Fruit fly (Drosophila melanogaster): ENCODE measurements around the gene eIF2A.

eIF2A gene

dm6 chr3L:21821780-21822179 lies 2.8 kb upstream of the eIF2A start, which contains the start of gene CycH (continued):
- TF ChIP-seq Xbp1 (GFP tag; optimal IDR thresholded peaks at IDR 0.05) (peak; percentile 51), Dp (GFP tag; optimal IDR thresholded peaks at IDR 0.05) (peak; percentile 42), yki (optimal IDR thresholded peaks at IDR 0.05) (no peak), Eip74EF (GFP tag; optimal IDR thresholded peaks at IDR 0.05) (no peak), CG10366 (GFP tag; IDR thresholded peaks at IDR 0.05) (peak; percentile 32; the same call in 1 of the 2 replicates), CG32772 (GFP tag; IDR thresholded peaks at IDR 0.05) (no peak), CG4424 (GFP tag; optimal IDR thresholded peaks at IDR 0.05) (peak; percentile 57), CG42726 (GFP tag; IDR thresholded peaks at IDR 0.05; ENCODE audit: partially characterized antibody) (0 out of 2 replicates have a peak, but pooled peaks have one; percentile 36), nom (GFP tag; optimal IDR thresholded peaks at IDR 0.05) (peak; percentile 33), CG14965 (GFP tag; optimal IDR thresholded peaks at IDR 0.05; ENCODE audit: borderline replicate concordance) (no peak), CG9797 (GFP tag; optimal IDR thresholded peaks at IDR 0.05) (peak; percentile 71), fru (optimal IDR thresholded peaks at IDR 0.05) (no peak), Sry-β (GFP tag; optimal IDR thresholded peaks at IDR 0.05) (no peak), Side (GFP tag; optimal IDR thresholded peaks at IDR 0.05) (peak; percentile 50), CG10565 (GFP tag; optimal IDR thresholded peaks at IDR 0.05) (no peak), Stat92E (GFP tag; optimal IDR thresholded peaks at IDR 0.05) (no peak), stwl (tag; optimal IDR thresholded peaks at IDR 0.05) (peak; percentile 63), CG4707 (GFP tag; optimal IDR thresholded peaks at IDR 0.05) (no peak), CG2678 (tag; optimal IDR thresholded peaks at IDR 0.05) (no peak), pros (GFP tag; optimal IDR thresholded peaks at IDR 0.05) (no peak), NC2α (GFP tag; optimal IDR thresholded peaks at IDR 0.05) (no peak), psq (GFP tag; optimal IDR thresholded peaks at IDR 0.05) (no peak), CG8388 (GFP tag; optimal IDR thresholded peaks at IDR 0.05) (no peak), MESR4 (GFP tag; optimal IDR thresholded peaks at IDR 0.05) (peak; percentile 64), CG8924 (tag; optimal IDR thresholded peaks at IDR 0.05) (peak; percentile 38), CG14710 (tag; optimal IDR thresholded peaks at IDR 0.05) (peak; percentile 43), CG1792 (GFP tag; optimal IDR thresholded peaks at IDR 0.05) (no peak), CG12155 (GFP tag; optimal IDR thresholded peaks at IDR 0.05) (peak; percentile 47), Bteb2 (GFP tag; optimal IDR thresholded peaks at IDR 0.05) (no peak), CG1647 (GFP tag; optimal IDR thresholded peaks at IDR 0.05) (peak; percentile 7), CG8765 (GFP tag; IDR thresholded peaks at IDR 0.05) (no peak), Sin3A (optimal IDR thresholded peaks at IDR 0.05) (no peak), chm (GFP tag; IDR thresholded peaks at IDR 0.05) (no peak), Fer2 (tag; optimal IDR thresholded peaks at IDR 0.05) (peak; percentile 8), wor (GFP tag; IDR thresholded peaks at IDR 0.05) (no peak), corto (GFP tag; optimal IDR thresholded peaks at IDR 0.05) (no peak), Hr51 (GFP tag; optimal IDR thresholded peaks at IDR 0.05) (peak in 1 of 2 experiments; percentile 11), seq (GFP tag; IDR thresholded peaks at IDR 0.05) (no peak), pan (optimal IDR thresholded peaks at IDR 0.05) (no peak), pan (GFP tag; optimal IDR thresholded peaks at IDR 0.05 in 1 of 2, IDR thresholded peaks at IDR 0.05 in 1 of 2) (no peak), grn (GFP tag; optimal IDR thresholded peaks at IDR 0.05) (no peak), eyg (GFP tag; optimal IDR thresholded peaks at IDR 0.05) (no peak), Meics (GFP tag; optimal IDR thresholded peaks at IDR 0.05) (peak; percentile 32), CG17385 (GFP tag; optimal IDR thresholded peaks at IDR 0.05) (no peak), CG6175 (GFP tag; IDR thresholded peaks at IDR 0.05) (no peak), chif (GFP tag; optimal IDR thresholded peaks at IDR 0.05) (peak; percentile 13 to 37), Med (GFP tag) (peak; percentile 89), CG8290 (GFP tag; optimal IDR thresholded peaks at IDR 0.05) (peak; percentile 5), CG8290 (tag; optimal IDR thresholded peaks at IDR 0.05) (no peak), jumu (GFP tag; optimal IDR thresholded peaks at IDR 0.05) (no peak), CG16779 (GFP tag; IDR thresholded peaks at IDR 0.05) (no peak; the same call in 1 of the 2 replicates), sens (GFP tag) (peak; percentile 86)
